Fruit fly (Drosophila melanogaster) whole organism, embryonic: ENCODE data around the gene Mocs1.

Source experiments
- BtbVII ChIP-seq: fragments of 200-800 bp; sonication (Bioruptor generic); optimal IDR thresholded peaks from 3 replicates; lab custom pipeline; 2017; ENCODE audit warnings: missing biosample characterization, mild to moderate bottlenecking, missing genetic modification characterization
- CG12391 ChIP-seq: fragments of 200-800 bp; sonication (Bioruptor generic); optimal IDR thresholded peaks from 3 replicates; lab custom pipeline; 2018; ENCODE audit warnings: missing biosample characterization, mild to moderate bottlenecking, missing genetic modification characterization, moderate library complexity
- CG12659 ChIP-seq: fragments of 200-800 bp; sonication (Bioruptor generic); optimal IDR thresholded peaks from 3 replicates; lab custom pipeline; 2017; ENCODE audit warnings: mild to moderate bottlenecking, missing biosample characterization, missing genetic modification reagents, missing genetic modification characterization
- CG14667 ChIP-seq: fragments of 200-800 bp; sonication (Bioruptor generic); IDR thresholded peaks from 2 replicates; pipeline ENCODE4 v1.3.6; 2022; ENCODE audit warnings: missing biosample characterization, missing genetic modification characterization
- CG15011 ChIP-seq: fragments of 200-800 bp; sonication (Bioruptor generic); optimal IDR thresholded peaks from 3 replicates; lab custom pipeline; 2018; ENCODE audit warnings: missing biosample characterization, mild to moderate bottlenecking, missing genetic modification characterization
- CG1603 ChIP-seq: fragments of 200-800 bp; sonication (Bioruptor generic); optimal IDR thresholded peaks from 2 replicates; lab custom pipeline; 2019; ENCODE audit warnings: missing biosample characterization, mild to moderate bottlenecking, missing genetic modification characterization, moderate library complexity
- CG18011 ChIP-seq: fragments of 200-800 bp; sonication (Bioruptor generic); optimal IDR thresholded peaks from 2 replicates; lab custom pipeline; 2017; ENCODE audit warnings: missing biosample characterization, missing genetic modification characterization, mild to moderate bottlenecking, moderate library complexity, missing genotype
- CG1832 ChIP-seq: fragments of 200-800 bp; sonication (Bioruptor generic); optimal IDR thresholded peaks from 2 replicates; lab custom pipeline; 2017; ENCODE audit warnings: missing biosample characterization, mild to moderate bottlenecking, missing genetic modification characterization, inconsistent platforms
- CG2202 ChIP-seq: fragments of 200-800 bp; sonication (Bioruptor generic); optimal IDR thresholded peaks from 2 replicates; lab custom pipeline; 2018; ENCODE audit warnings: missing biosample characterization, mild to moderate bottlenecking, missing genetic modification characterization
- CG2889 ChIP-seq: fragments of 200-800 bp; sonication (Bioruptor generic); IDR thresholded peaks from 3 replicates; pipeline ENCODE4 v1.3.6; 2022; ENCODE audit warnings: missing biosample characterization, missing genetic modification characterization
- CG30431 ChIP-seq: fragments of 200-800 bp; sonication (Bioruptor generic); optimal IDR thresholded peaks from 2 replicates; lab custom pipeline; 2017; ENCODE audit warnings: missing biosample characterization, missing genetic modification characterization
- CG3163 ChIP-seq: fragments of 200-800 bp; sonication (Bioruptor generic); optimal IDR thresholded peaks from 3 replicates; lab custom pipeline; 2016; ENCODE audit warnings: missing biosample characterization, missing genetic modification characterization
- CG33213 ChIP-seq: fragments of 200-800 bp; sonication (Bioruptor generic); optimal IDR thresholded peaks from 3 replicates; lab custom pipeline; 2016; ENCODE audit warnings: missing biosample characterization, missing genetic modification characterization
- CG4707 ChIP-seq: fragments of 200-800 bp; sonication (Bioruptor generic); optimal IDR thresholded peaks from 2 replicates; lab custom pipeline; 2018; ENCODE audit warnings: missing biosample characterization, mild to moderate bottlenecking, missing genetic modification characterization, moderate library complexity
- CG6272 ChIP-seq: fragments of 200-800 bp; sonication (Bioruptor generic); IDR thresholded peaks from 2 replicates; pipeline ENCODE4 v1.3.6; 2022; ENCODE audit warnings: missing biosample characterization, missing genetic modification characterization
- CG6791 ChIP-seq: fragments of 200-800 bp; sonication (Bioruptor generic); IDR thresholded peaks from 3 replicates; pipeline ENCODE4 v1.3.6; 2022; ENCODE audit warnings: missing biosample characterization, missing genetic modification characterization; ENCODE audit not compliant: partially characterized antibody
- Camta ChIP-seq: fragments of 200-800 bp; sonication (Bioruptor generic); optimal IDR thresholded peaks from 2 replicates; lab custom pipeline; 2016; ENCODE audit warnings: missing biosample characterization, missing genetic modification characterization
- CoRest ChIP-seq: fragments of 200-800 bp; sonication (Bioruptor generic); optimal IDR thresholded peaks from 3 replicates; lab custom pipeline; 2018; ENCODE audit warnings: missing biosample characterization, mild to moderate bottlenecking, missing genetic modification characterization, moderate library complexity
- Dbx ChIP-seq: fragments of 200-800 bp; sonication (Bioruptor generic); IDR thresholded peaks from 3 replicates; pipeline ENCODE4 v1.3.6; 2022; ENCODE audit warnings: missing biosample characterization, missing genetic modification characterization
- Ets65A ChIP-seq: fragments of 200-800 bp; sonication (Bioruptor generic); peaks from one replicate; lab custom pipeline; 2016; ENCODE audit warnings: missing biosample characterization, missing genetic modification characterization
- H2.0 ChIP-seq: fragments of 200-800 bp; sonication (Bioruptor generic); IDR thresholded peaks from 2 replicates; pipeline ENCODE4 v1.3.6; 2022; ENCODE audit warnings: missing biosample characterization, missing genetic modification characterization
- HLH3B ChIP-seq: fragments of 200-800 bp; sonication (Bioruptor generic); IDR thresholded peaks from 2 replicates; pipeline ENCODE4 v1.3.6; 2022; ENCODE audit warnings: missing biosample characterization, missing genetic modification characterization
- Max ChIP-seq: fragments of 200-800 bp; sonication (Bioruptor generic); optimal IDR thresholded peaks from 2 replicates; lab custom pipeline; 2016; ENCODE audit warnings: missing biosample characterization, mild to moderate bottlenecking, missing genetic modification characterization
- Mes4 ChIP-seq: fragments of 200-800 bp; sonication (Bioruptor generic); optimal IDR thresholded peaks from 2 replicates; lab custom pipeline; 2016; ENCODE audit warnings: missing biosample characterization, missing genetic modification characterization
- Poxn ChIP-seq: fragments of 200-800 bp; sonication (Bioruptor generic); IDR thresholded peaks from 2 replicates; pipeline ENCODE4 v1.3.6; 2022; ENCODE audit warnings: missing biosample characterization, missing genetic modification characterization
- Sox100B ChIP-seq: fragments of 200-800 bp; sonication (Bioruptor generic); optimal IDR thresholded peaks from 3 replicates; lab custom pipeline; 2018; ENCODE audit warnings: missing biosample characterization, mild to moderate bottlenecking, missing genetic modification characterization
- Xrp1 ChIP-seq: fragments of 200-800 bp; sonication (Bioruptor generic); IDR thresholded peaks from 2 replicates; pipeline ENCODE4 v1.3.6; 2022; ENCODE audit warnings: missing biosample characterization, missing genetic modification characterization
- bowl ChIP-seq: fragments of 200-800 bp; sonication (Bioruptor generic); IDR thresholded peaks from 2 replicates; pipeline ENCODE4 v1.3.6; 2022; ENCODE audit warnings: missing biosample characterization, missing genetic modification characterization
- cad ChIP-seq: fragments of >200 bp; optimal IDR thresholded peaks from 2 replicates; lab custom pipeline; 2017; ENCODE audit warnings: missing biosample characterization, missing genetic modification characterization
- cwo ChIP-seq: fragments of 200-800 bp; sonication (Bioruptor generic); optimal IDR thresholded peaks from 3 replicates; lab custom pipeline; 2017; ENCODE audit warnings: missing biosample characterization, missing genetic modification characterization, mild to moderate bottlenecking, moderate library complexity, missing genetic modification reagents
- da ChIP-seq: fragments of 200-800 bp; sonication (Bioruptor generic); optimal IDR thresholded peaks from 2 replicates; lab custom pipeline; 2016; ENCODE audit warnings: missing biosample characterization, missing genetic modification characterization
- esg ChIP-seq: fragments of 200-800 bp; sonication (Bioruptor generic); conservative IDR thresholded peaks from 2 replicates; pipeline ENCODE4 v1.3.6; 2022; ENCODE audit warnings: missing biosample characterization, missing genetic modification characterization
- fd3F ChIP-seq: fragments of 200-800 bp; sonication (Bioruptor generic); optimal IDR thresholded peaks from 2 replicates; lab custom pipeline; 2018; ENCODE audit warnings: missing biosample characterization, mild to moderate bottlenecking, missing genetic modification characterization, moderate library complexity
- gfzf ChIP-seq: fragments of 200-800 bp; sonication (Bioruptor generic); optimal IDR thresholded peaks from 2 replicates; lab custom pipeline; 2016; ENCODE audit warnings: missing biosample characterization, mild to moderate bottlenecking, missing genetic modification characterization, moderate library complexity
- hkb ChIP-seq, 2 experiments: fragments of 200-800 bp in 1 of 2; fragments of >200 bp in 1 of 2; sonication (Bioruptor generic) in 1 of 2; IDR thresholded peaks in 1 of 2; optimal IDR thresholded peaks in 1 of 2; 2 replicates each; pipeline versions ENCODE4 v1.3.6 to Lab custom; 2017 to 2022; ENCODE audit warnings: missing biosample characterization in 1 of 2, missing genetic modification characterization in 1 of 2
- kay ChIP-seq: fragments of 200-800 bp; sonication (Bioruptor generic); optimal IDR thresholded peaks from 2 replicates; lab custom pipeline; 2016; ENCODE audit warnings: missing biosample characterization, missing genetic modification characterization
- mam ChIP-seq: fragments of 200-800 bp; sonication (Bioruptor generic); optimal IDR thresholded peaks from 3 replicates; lab custom pipeline; 2016; ENCODE audit warnings: missing biosample characterization, missing genetic modification characterization
- mirr ChIP-seq: fragments of 200-800 bp; sonication (Bioruptor generic); optimal IDR thresholded peaks from 3 replicates; lab custom pipeline; 2018; ENCODE audit warnings: missing biosample characterization, mild to moderate bottlenecking, missing genetic modification characterization
- p53 ChIP-seq: fragments of 200-800 bp; sonication (Bioruptor generic); optimal IDR thresholded peaks from 2 replicates; lab custom pipeline; 2016; ENCODE audit warnings: missing biosample characterization, missing genetic modification characterization
- pan ChIP-seq, 4 experiments: fragments of >200 bp in 3 of 4; fragments of 200-800 bp in 1 of 4; sonication (Bioruptor generic) in 1 of 4; optimal IDR thresholded peaks in 3 of 4; IDR thresholded peaks in 1 of 4; 2 replicates each; pipeline versions ENCODE4 v1.3.6 to Lab custom; 2017 to 2022; ENCODE audit warnings: missing biosample characterization in 2 of 4, missing genetic modification characterization in 2 of 4, mixed read lengths in 1 of 4
- row ChIP-seq: fragments of 200-800 bp; sonication (Bioruptor generic); IDR thresholded peaks from 3 replicates; pipeline ENCODE4 v1.3.6; 2022; ENCODE audit warnings: missing biosample characterization, missing genetic modification characterization
- sc ChIP-seq, 3 experiments: fragments of >200 bp in 2 of 3; fragments of 200-800 bp in 1 of 3; sonication (Bioruptor generic) in 1 of 3; optimal IDR thresholded peaks; 2 replicates in 2 of 3; 3 replicates in 1 of 3; lab custom pipeline; 2017; ENCODE audit warnings: mild to moderate bottlenecking in 1 of 3, missing biosample characterization in 1 of 3, missing genetic modification characterization in 1 of 3, missing genetic modification reagents in 1 of 3
- tll ChIP-seq, 2 experiments: fragments of 200-800 bp in 1 of 2; fragments of >200 bp in 1 of 2; sonication (Bioruptor generic) in 1 of 2; optimal IDR thresholded peaks; 2 replicates each; lab custom pipeline; 2017 to 2019; ENCODE audit warnings: missing biosample characterization in 2 of 2, missing genetic modification characterization in 2 of 2, mild to moderate bottlenecking in 1 of 2, moderate library complexity in 1 of 2
- trem ChIP-seq: fragments of 200-800 bp; optimal IDR thresholded peaks from 3 replicates; lab custom pipeline; 2019; ENCODE audit warnings: missing biosample characterization, mild to moderate bottlenecking, missing genetic modification characterization, moderate library complexity
- unc-4 ChIP-seq: fragments of 200-800 bp; sonication (Bioruptor generic); IDR thresholded peaks from 2 replicates; pipeline ENCODE4 v1.3.6; 2022; ENCODE audit warnings: missing biosample characterization, missing genetic modification characterization; ENCODE audit not compliant: partially characterized antibody
- vvl ChIP-seq: fragments of 200-800 bp; sonication (Bioruptor generic); IDR thresholded peaks from 2 replicates; pipeline ENCODE4 v1.3.6; 2022; ENCODE audit warnings: missing biosample characterization, missing genetic modification characterization
- zf30C ChIP-seq: fragments of 200-800 bp; sonication (Bioruptor generic); optimal IDR thresholded peaks from 3 replicates; lab custom pipeline; 2018; ENCODE audit warnings: missing biosample characterization, mild to moderate bottlenecking, missing genetic modification characterization

Gene Mocs1

dm6 chr3L:11113198-11114197 is 43.2 kb downstream of the Mocs1 start, which contains the start of gene Sod1 (continued):
- TF ChIP-seq row (GFP tag; lab: Robert Waterston, UW) (peak; percentile 45; the same call in 2 of the 3 replicates), p53 (GFP tag; lab: Kevin White, UChicago) (no peak), vvl (0 out of 2 replicates have a peak, but pooled peaks have one; percentile 41), mam (GFP tag; lab: Kevin White, UChicago) (no peak), gfzf (GFP tag; lab: Kevin White, UChicago) (peak; percentile 92), CG1832 (GFP tag; lab: Kevin White, UChicago) (no peak), Sox100B (GFP tag; lab: Kevin White, UChicago) (no peak), Mes4 (no peak), Max (GFP tag; lab: Kevin White, UChicago) (no peak), unc-4 (no peak), CG3163 (no peak), CG6791 (no peak), fd3F (GFP tag; lab: Kevin White, UChicago) (no peak), sc (optimal IDR thresholded peaks at IDR 0.05; lab: Kevin White, UChicago) (no peak), sc (GFP tag; optimal IDR thresholded peaks at IDR 0.05; lab: Kevin White, UChicago) (no peak), Dbx (no peak), hkb (optimal IDR thresholded peaks at IDR 0.05; lab: Kevin White, UChicago) (no peak), hkb (GFP tag; IDR thresholded peaks at IDR 0.05; lab: Robert Waterston, UW) (0 out of 2 replicates have a peak, but pooled peaks have one; percentile 7), CoRest (tag; lab: Kevin White, UChicago) (peak; percentile 26), H2.0 (no peak), CG2889 (GFP tag; lab: Robert Waterston, UW) (no peak), bowl (GFP tag; lab: Robert Waterston, UW) (no peak), CG12659 (peak; percentile 34), CG18011 (GFP tag; lab: Kevin White, UChicago) (no peak), tll (GFP tag; optimal IDR thresholded peaks at IDR 0.05; lab: Kevin White, UChicago) (no peak), Camta (GFP tag; lab: Kevin White, UChicago) (no peak), CG33213 (GFP tag; lab: Kevin White, UChicago) (no peak), CG30431 (GFP tag; lab: Kevin White, UChicago) (no peak), CG4707 (no peak), zf30C (GFP tag; lab: Kevin White, UChicago) (no peak), Xrp1 (peak; percentile 22; the same call in 1 of the 2 replicates), CG6272 (GFP tag; lab: Robert Waterston, UW) (no peak), da (GFP tag; lab: Kevin White, UChicago) (no peak), pan (optimal IDR thresholded peaks at IDR 0.05; lab: Kevin White, UChicago) (no peak), pan (GFP tag; optimal IDR thresholded peaks at IDR 0.05 in 1 of 2, IDR thresholded peaks at IDR 0.05 in 1 of 2) (no peak), CG12391 (tag; lab: Kevin White, UChicago) (peak; percentile 20), Poxn (GFP tag; lab: Robert Waterston, UW) (no peak), CG15011 (GFP tag; lab: Kevin White, UChicago) (no peak), trem (tag; lab: Kevin White, UChicago) (no peak), esg (GFP tag; lab: Robert Waterston, UW) (no peak), Ets65A (GFP tag; lab: Kevin White, UChicago) (no peak), kay (GFP tag; lab: Kevin White, UChicago) (no peak), CG2202 (tag; lab: Kevin White, UChicago) (no peak), CG1603 (tag; lab: Kevin White, UChicago) (peak; percentile 27), cwo (no peak), mirr (GFP tag; lab: Kevin White, UChicago) (no peak), cad (GFP tag; lab: Kevin White, UChicago) (no peak), BtbVII (GFP tag; lab: Kevin White, UChicago) (peak; percentile 51), CG14667 (GFP tag; lab: Robert Waterston, UW) (no peak), HLH3B (no peak)
